Fruit fly (Drosophila melanogaster) whole organism, embryonic: ENCODE results near the gene Cdk1.
A peak's percentile ranks its signal among the peaks of the same experiment; 100 is the strongest.

ENCODE experiments used
- Abd-B ChIP-seq: fragments of 200-800 bp; sonication (Bioruptor generic); optimal IDR thresholded peaks from 2 replicates; lab custom pipeline; 2018; ENCODE audit warnings: missing biosample characterization, mild to moderate bottlenecking, missing genetic modification characterization, moderate library complexity
- Antp ChIP-seq: fragments of 200-800 bp; sonication (Bioruptor generic); optimal IDR thresholded peaks from 3 replicates; lab custom pipeline; 2016; ENCODE audit warnings: missing biosample characterization, missing genetic modification characterization
- Asciz ChIP-seq: fragments of 200-800 bp; sonication (Bioruptor generic); optimal IDR thresholded peaks from 2 replicates; lab custom pipeline; 2017; ENCODE audit warnings: missing biosample characterization, mild to moderate bottlenecking, missing genetic modification characterization, missing genetic modification reagents
- CG11093 ChIP-seq: fragments of 200-800 bp; sonication (Bioruptor generic); IDR thresholded peaks from 3 replicates; pipeline ENCODE4 v1.3.6; 2022; ENCODE audit warnings: missing biosample characterization, missing genetic modification characterization
- CG11456 ChIP-seq: fragments of 200-800 bp; sonication (Bioruptor generic); IDR thresholded peaks from 3 replicates; pipeline ENCODE4 v1.3.6; 2022; ENCODE audit warnings: missing biosample characterization, missing genetic modification characterization
- CG11695 ChIP-seq: fragments of 200-800 bp; sonication (Bioruptor generic); IDR thresholded peaks from 3 replicates; pipeline ENCODE4 v1.3.6; 2022; ENCODE audit warnings: missing biosample characterization, missing genetic modification characterization
- CG12219 ChIP-seq: fragments of 200-800 bp; sonication (Bioruptor generic); optimal IDR thresholded peaks from 3 replicates; lab custom pipeline; 2018; ENCODE audit warnings: missing biosample characterization, mild to moderate bottlenecking, missing genetic modification characterization
- CG13624 ChIP-seq: fragments of 200-800 bp; sonication (Bioruptor generic); optimal IDR thresholded peaks from 2 replicates; lab custom pipeline; 2016; ENCODE audit warnings: missing biosample characterization, missing genetic modification characterization
- CG15073 ChIP-seq: fragments of 200-800 bp; sonication (Bioruptor generic); optimal IDR thresholded peaks from 2 replicates; lab custom pipeline; 2016; ENCODE audit warnings: missing biosample characterization, missing genetic modification characterization
- CG17328 ChIP-seq: fragments of 200-800 bp; sonication (Bioruptor generic); IDR thresholded peaks from 2 replicates; pipeline ENCODE4 v1.3.6; 2022; ENCODE audit warnings: missing biosample characterization, missing genetic modification characterization
- CG18599 ChIP-seq: fragments of 200-800 bp; sonication (Bioruptor generic); optimal IDR thresholded peaks from 3 replicates; lab custom pipeline; 2017; ENCODE audit warnings: missing biosample characterization, missing genetic modification characterization, mild to moderate bottlenecking, moderate library complexity, missing genetic modification reagents
- CG2712 ChIP-seq: fragments of 200-800 bp; optimal IDR thresholded peaks from 3 replicates; lab custom pipeline; 2019; ENCODE audit warnings: missing biosample characterization, mild to moderate bottlenecking, missing genetic modification characterization, moderate library complexity
- CG3065 ChIP-seq: fragments of 200-800 bp; sonication (Bioruptor generic); optimal IDR thresholded peaks from 2 replicates; lab custom pipeline; 2016; ENCODE audit warnings: missing biosample characterization, missing genetic modification characterization
- CG33213 ChIP-seq: fragments of 200-800 bp; sonication (Bioruptor generic); optimal IDR thresholded peaks from 3 replicates; lab custom pipeline; 2016; ENCODE audit warnings: missing biosample characterization, missing genetic modification characterization
- CG4360 ChIP-seq: fragments of 200-800 bp; sonication (Bioruptor generic); IDR thresholded peaks from 2 replicates; pipeline ENCODE4 v1.3.6; 2022; ENCODE audit warnings: missing biosample characterization, missing genetic modification characterization
- CG43689 ChIP-seq: fragments of 200-800 bp; sonication (Bioruptor generic); IDR thresholded peaks from 2 replicates; pipeline ENCODE4 v1.3.6; 2022; ENCODE audit warnings: missing biosample characterization, missing genetic modification characterization
- CG7372 ChIP-seq: fragments of 200-800 bp; sonication (Bioruptor generic); IDR thresholded peaks from 2 replicates; pipeline ENCODE4 v1.3.6; 2022; ENCODE audit warnings: missing biosample characterization, missing genetic modification characterization
- CG8290 ChIP-seq, 3 experiments: fragments of 200-800 bp; sonication (Bioruptor generic); optimal IDR thresholded peaks; 2 replicates each; lab custom pipeline; 2016 to 2019; ENCODE audit warnings: missing biosample characterization in 3 of 3, missing genetic modification characterization in 3 of 3, mild to moderate bottlenecking in 2 of 3, moderate library complexity in 1 of 3
- Doc2 ChIP-seq: fragments of 200-800 bp; sonication (Bioruptor generic); IDR thresholded peaks from 2 replicates; pipeline ENCODE4 v1.3.6; 2022; ENCODE audit warnings: missing biosample characterization, missing genetic modification characterization
- H2.0 ChIP-seq: fragments of 200-800 bp; sonication (Bioruptor generic); IDR thresholded peaks from 2 replicates; pipeline ENCODE4 v1.3.6; 2022; ENCODE audit warnings: missing biosample characterization, missing genetic modification characterization
- Hmx ChIP-seq: fragments of 200-800 bp; sonication (Bioruptor generic); optimal IDR thresholded peaks from 2 replicates; lab custom pipeline; 2016; ENCODE audit warnings: missing biosample characterization, missing genetic modification characterization
- Lpt ChIP-seq: fragments of >200 bp; optimal IDR thresholded peaks from 2 replicates; lab custom pipeline; 2018; ENCODE audit warnings: missing biosample characterization, missing genetic modification characterization
- NC2α ChIP-seq: fragments of 200-800 bp; sonication (Bioruptor generic); optimal IDR thresholded peaks from 2 replicates; lab custom pipeline; 2016; ENCODE audit warnings: missing biosample characterization, missing genetic modification characterization
- Nf-YC ChIP-seq: fragments of 200-800 bp; optimal IDR thresholded peaks from 3 replicates; lab custom pipeline; 2019; ENCODE audit warnings: missing biosample characterization, mild to moderate bottlenecking, missing genetic modification characterization, moderate library complexity
- NfI ChIP-seq: fragments of 200-800 bp; sonication (Bioruptor generic); optimal IDR thresholded peaks from 3 replicates; lab custom pipeline; 2018; ENCODE audit warnings: missing biosample characterization, mild to moderate bottlenecking, missing genetic modification characterization, moderate library complexity
- Ptx1 ChIP-seq: fragments of 200-800 bp; sonication (Bioruptor generic); IDR thresholded peaks from 2 replicates; pipeline ENCODE4 v1.3.6; 2022; ENCODE audit warnings: missing biosample characterization, missing genetic modification characterization
- Rx ChIP-seq: fragments of 200-800 bp; sonication (Bioruptor generic); IDR thresholded peaks from 2 replicates; pipeline ENCODE4 v1.3.6; 2022; ENCODE audit warnings: missing biosample characterization, missing genetic modification characterization
- ab ChIP-seq: fragments of 200-800 bp; sonication (Bioruptor generic); optimal IDR thresholded peaks from 2 replicates; lab custom pipeline; 2016; ENCODE audit warnings: missing biosample characterization, missing genetic modification characterization
- ap ChIP-seq: fragments of 200-800 bp; sonication (Bioruptor generic); IDR thresholded peaks from 2 replicates; pipeline ENCODE4 v1.3.6; 2022; ENCODE audit warnings: missing biosample characterization, missing genetic modification characterization
- bowl ChIP-seq: fragments of 200-800 bp; sonication (Bioruptor generic); IDR thresholded peaks from 2 replicates; pipeline ENCODE4 v1.3.6; 2022; ENCODE audit warnings: missing biosample characterization, missing genetic modification characterization
- br ChIP-seq: fragments of >200 bp; optimal IDR thresholded peaks from 2 replicates; lab custom pipeline; 2017
- caup ChIP-seq: fragments of 200-800 bp; sonication (Bioruptor generic); optimal IDR thresholded peaks from 3 replicates; lab custom pipeline; 2017; ENCODE audit warnings: missing biosample characterization, mild to moderate bottlenecking, missing genetic modification characterization, moderate library complexity; ENCODE audit not compliant: severe bottlenecking
- cwo ChIP-seq: fragments of 200-800 bp; sonication (Bioruptor generic); optimal IDR thresholded peaks from 3 replicates; lab custom pipeline; 2017; ENCODE audit warnings: missing biosample characterization, missing genetic modification characterization, mild to moderate bottlenecking, moderate library complexity, missing genetic modification reagents
- dimm ChIP-seq: fragments of 200-800 bp; sonication (Bioruptor generic); IDR thresholded peaks from 2 replicates; pipeline ENCODE4 v1.3.6; 2022; ENCODE audit warnings: missing biosample characterization, missing genetic modification characterization
- dm ChIP-seq: fragments of 200-800 bp; sonication (Bioruptor generic); optimal IDR thresholded peaks from 3 replicates; lab custom pipeline; 2016; ENCODE audit warnings: missing biosample characterization, missing genetic modification characterization
- dmrt11E ChIP-seq: fragments of 200-800 bp; sonication (Bioruptor generic); optimal IDR thresholded peaks from 3 replicates; lab custom pipeline; 2018; ENCODE audit warnings: missing biosample characterization, mild to moderate bottlenecking, missing genetic modification characterization, moderate library complexity
- eve ChIP-seq, 2 experiments: fragments of >200 bp; optimal IDR thresholded peaks; 2 replicates each; lab custom pipeline; 2017; ENCODE audit warnings: missing biosample characterization in 2 of 2, missing genetic modification characterization in 2 of 2
- fru ChIP-seq: fragments of >200 bp; optimal IDR thresholded peaks from 2 replicates; lab custom pipeline; 2017
- gro ChIP-seq: fragments of 200-800 bp; sonication (Bioruptor generic); optimal IDR thresholded peaks from 2 replicates; lab custom pipeline; 2016; ENCODE audit warnings: missing biosample characterization, missing genetic modification characterization
- jigr1 ChIP-seq: fragments of 200-800 bp; sonication (Bioruptor generic); IDR thresholded peaks from 3 replicates; pipeline ENCODE4 v1.3.6; 2022; ENCODE audit warnings: missing biosample characterization, missing genetic modification characterization
- jing ChIP-seq: fragments of 200-800 bp; sonication (Bioruptor generic); optimal IDR thresholded peaks from 2 replicates; lab custom pipeline; 2018; ENCODE audit warnings: missing biosample characterization, mild to moderate bottlenecking, missing genetic modification characterization
- mirr ChIP-seq: fragments of 200-800 bp; sonication (Bioruptor generic); optimal IDR thresholded peaks from 3 replicates; lab custom pipeline; 2018; ENCODE audit warnings: missing biosample characterization, mild to moderate bottlenecking, missing genetic modification characterization
- nom ChIP-seq: fragments of 200-800 bp; sonication (Bioruptor generic); optimal IDR thresholded peaks from 2 replicates; lab custom pipeline; 2017; ENCODE audit warnings: missing biosample characterization, missing genetic modification characterization, mild to moderate bottlenecking, moderate library complexity, missing genetic modification reagents
- otp ChIP-seq: fragments of 200-800 bp; sonication (Bioruptor generic); IDR thresholded peaks from 3 replicates; pipeline ENCODE4, ENCODE4 v1.3.6; 2022; ENCODE audit warnings: missing biosample characterization, missing genetic modification characterization
- ranshi ChIP-seq: fragments of 200-800 bp; sonication (Bioruptor generic); IDR thresholded peaks from 2 replicates; pipeline ENCODE4 v1.3.6; 2022; ENCODE audit warnings: missing biosample characterization, missing genetic modification characterization
- row ChIP-seq: fragments of 200-800 bp; sonication (Bioruptor generic); IDR thresholded peaks from 3 replicates; pipeline ENCODE4 v1.3.6; 2022; ENCODE audit warnings: missing biosample characterization, missing genetic modification characterization
- sd ChIP-seq: fragments of 200-800 bp; sonication (Bioruptor generic); optimal IDR thresholded peaks from 3 replicates; lab custom pipeline; 2018; ENCODE audit warnings: missing biosample characterization, mild to moderate bottlenecking, missing genetic modification characterization, moderate library complexity
- slbo ChIP-seq: fragments of 200-800 bp; sonication (Bioruptor generic); IDR thresholded peaks from 2 replicates; pipeline ENCODE4 v1.3.6; 2022; ENCODE audit warnings: missing biosample characterization, missing genetic modification characterization
- tin ChIP-seq: fragments of 200-800 bp; sonication (Bioruptor generic); optimal IDR thresholded peaks from 3 replicates; lab custom pipeline; 2016; ENCODE audit warnings: missing biosample characterization, missing genetic modification characterization
- tio ChIP-seq: fragments of 200-800 bp; sonication (Bioruptor generic); optimal IDR thresholded peaks from 2 replicates; lab custom pipeline; 2017; ENCODE audit warnings: missing biosample characterization, missing genetic modification characterization, inconsistent platforms
- trem ChIP-seq: fragments of 200-800 bp; optimal IDR thresholded peaks from 3 replicates; lab custom pipeline; 2019; ENCODE audit warnings: missing biosample characterization, mild to moderate bottlenecking, missing genetic modification characterization, moderate library complexity

Cdk1 gene

DNA sequence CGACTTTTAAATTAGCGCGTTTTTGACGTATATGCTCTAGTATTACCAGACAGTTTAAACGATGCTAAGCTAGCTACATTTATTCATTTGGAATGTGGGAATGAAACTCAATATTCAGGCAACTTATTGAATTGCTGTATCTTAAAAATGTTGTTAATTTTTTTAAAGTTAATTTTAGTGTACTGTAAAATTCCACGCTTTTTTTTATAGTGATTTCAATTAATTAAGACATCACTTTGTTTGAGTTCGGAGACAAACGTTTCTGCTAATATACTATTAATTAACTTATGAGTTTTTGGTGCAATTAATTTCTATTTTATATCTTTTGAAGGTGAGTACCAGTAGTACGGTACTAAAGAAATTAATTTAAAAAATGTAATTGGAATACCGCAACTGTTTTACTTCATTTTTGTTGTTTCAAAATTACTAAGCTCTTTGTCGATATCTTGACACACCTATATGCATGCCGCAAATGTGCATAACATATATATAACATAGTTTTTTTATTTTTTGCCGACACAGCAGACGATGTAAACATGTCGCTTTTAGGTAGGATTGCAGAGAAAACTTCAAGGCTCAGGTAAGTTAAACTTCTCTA lies at the start of gene Cdk1, which contains the start of gene mRpS7 (continued):
- TF ChIP-seq Rx (GFP tag; lab: Robert Waterston, UW) (no peak), ap (GFP tag; lab: Robert Waterston, UW) (0 out of 2 replicates have a peak, but pooled peaks have one; percentile 40), Antp (GFP tag; lab: Kevin White, UChicago) (peak; percentile 43), gro (GFP tag; lab: Kevin White, UChicago) (no peak), Abd-B (GFP tag; lab: Kevin White, UChicago) (no peak), CG33213 (GFP tag; lab: Kevin White, UChicago) (no peak), ab (no peak), sd (peak; percentile 59), slbo (GFP tag; lab: Robert Waterston, UW) (peak; percentile 78), CG8290 (GFP tag; optimal IDR thresholded peaks at IDR 0.05; lab: Kevin White, UChicago) (peak; percentile 43), CG8290 (tag; optimal IDR thresholded peaks at IDR 0.05; lab: Kevin White, UChicago) (peak in 1 of 2 experiments; percentile 19), Doc2 (no peak), dmrt11E (tag; lab: Kevin White, UChicago) (peak; percentile 71), dimm (GFP tag; lab: Robert Waterston, UW) (no peak), trem (tag; lab: Kevin White, UChicago) (peak; percentile 61), jing (GFP tag; lab: Kevin White, UChicago) (no peak), CG2712 (tag; lab: Kevin White, UChicago) (peak; percentile 84), nom (GFP tag; lab: Kevin White, UChicago) (no peak), fru (no peak), CG15073 (GFP tag; lab: Kevin White, UChicago) (no peak), CG11456 (peak; percentile 52; the same call in 1 of the 3 replicates), Asciz (no peak), row (GFP tag; lab: Robert Waterston, UW) (peak; percentile 81), jigr1 (GFP tag; lab: Robert Waterston, UW) (peak; percentile 65; the same call in 1 of the 3 replicates), br (lab: Kevin White, UChicago) (no peak), CG18599 (peak; percentile 75), Ptx1 (GFP tag; lab: Robert Waterston, UW) (peak; percentile 65), Hmx (peak; percentile 37), CG12219 (GFP tag; lab: Kevin White, UChicago) (peak; percentile 33), otp (GFP tag; lab: Robert Waterston, UW) (0 out of 3 replicates have a peak, but pooled peaks have one; percentile 41), CG11695 (GFP tag; lab: Robert Waterston, UW) (peak; percentile 70), CG13624 (peak; percentile 63), tio (peak; percentile 74), bowl (GFP tag; lab: Robert Waterston, UW) (no peak), H2.0 (GFP tag; lab: Robert Waterston, UW) (peak; percentile 76), CG3065 (GFP tag; lab: Kevin White, UChicago) (no peak), Nf-YC (peak; percentile 59), CG17328 (GFP tag; lab: Robert Waterston, UW) (peak; percentile 70), ranshi (GFP tag; lab: Robert Waterston, UW) (0 out of 2 replicates have a peak, but pooled peaks have one; percentile 68), CG43689 (GFP tag; lab: Robert Waterston, UW) (no peak), Lpt (no peak), NC2α (GFP tag; lab: Kevin White, UChicago) (no peak), cwo (GFP tag; lab: Kevin White, UChicago) (peak; percentile 44), NfI (GFP tag; lab: Kevin White, UChicago) (peak; percentile 76), CG4360 (GFP tag; lab: Robert Waterston, UW) (no peak), eve (GFP tag; optimal IDR thresholded peaks at IDR 0.05; lab: Kevin White, UChicago) (peak in 1 of 2 experiments; percentile 41), tin (GFP tag; lab: Kevin White, UChicago) (peak; percentile 66), mirr (no peak), CG11093 (GFP tag; lab: Robert Waterston, UW) (0 out of 3 replicates have a peak, but pooled peaks have one; percentile 16), caup (GFP tag; lab: Kevin White, UChicago) (peak; percentile 52), dm (GFP tag; lab: Kevin White, UChicago) (peak; percentile 43), CG7372 (peak; percentile 65)
